Fruit fly (Drosophila melanogaster) S2 (cell line): ENCODE data around the gene CG13842.

ENCODE experiments used
- CG8478 ChIP-seq: fragments of >200 bp; optimal IDR thresholded peaks from 2 replicates; lab custom pipeline; 2018
- CTCF ChIP-seq, 2 experiments: fragments of >200 bp; optimal IDR thresholded peaks; 2 replicates each; lab custom pipeline; 2018

DNA sequence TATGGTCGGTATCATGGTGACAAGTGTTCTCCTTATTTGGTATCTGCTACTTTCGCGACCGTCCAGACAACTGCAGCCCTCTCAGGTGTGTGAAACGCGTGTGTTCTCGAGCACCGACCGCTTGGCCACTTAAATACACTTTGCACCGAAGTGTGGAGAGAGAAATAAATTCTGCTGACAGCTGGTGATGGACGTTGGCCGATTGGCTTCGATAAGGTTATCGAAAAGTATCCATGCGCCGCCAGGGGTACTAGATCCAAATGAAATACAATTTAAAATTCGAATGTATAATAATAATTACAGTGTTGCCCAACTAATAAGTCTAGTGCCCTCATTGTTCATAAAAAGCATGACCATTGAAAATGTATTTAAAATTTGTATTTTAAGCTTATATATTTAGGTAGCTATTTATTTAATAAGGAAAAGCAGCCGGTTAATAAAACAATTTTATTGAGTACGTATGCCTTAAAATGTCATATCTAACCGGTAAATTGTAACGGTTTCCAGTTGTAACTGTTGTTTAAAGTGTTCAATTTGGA, 20.7 kb downstream of the CG13842 start, which contains the start of the genes Gclm and CG17625:
- TF ChIP-seq CG8478 (no peak), CTCF (optimal IDR thresholded peaks at IDR 0.05; lab: Kevin White, UChicago) (no peak)
